Fruit fly (Drosophila melanogaster): ENCODE results near the gene IntS11.

The IntS11 gene

dm6 chr3R:29725577-29726240, 19.4 kb upstream of the IntS11 start, which contains the start of gene Kul:
Gene Kul, plus strand, starts transcription at chr3R:29725830.
- TF ChIP-seq toe (GFP tag; optimal IDR thresholded peaks at IDR 0.05) (peak; percentile 66), cic (GFP tag; optimal IDR thresholded peaks at IDR 0.05) (no peak), CG1620 (GFP tag; optimal IDR thresholded peaks at IDR 0.05) (peak; percentile 22), CG7101 (tag; optimal IDR thresholded peaks at IDR 0.05) (peak; percentile 18), ovo (GFP tag; optimal IDR thresholded peaks at IDR 0.05) (peak; percentile 37), Hr96 (GFP tag; optimal IDR thresholded peaks at IDR 0.05) (peak; percentile 75), CG14711 (tag; optimal IDR thresholded peaks at IDR 0.05) (no peak), CG7045 (GFP tag; optimal IDR thresholded peaks at IDR 0.05) (no peak), CG12768 (GFP tag; optimal IDR thresholded peaks at IDR 0.05) (peak; percentile 77), CG33017 (tag; optimal IDR thresholded peaks at IDR 0.05) (no peak), CG11617 (GFP tag; optimal IDR thresholded peaks at IDR 0.05) (peak; percentile 38), bab1 (GFP tag; optimal IDR thresholded peaks at IDR 0.05) (peak; percentile 42), tj (GFP tag; optimal IDR thresholded peaks at IDR 0.05) (peak; percentile 28), Mnt (GFP tag; optimal IDR thresholded peaks at IDR 0.05) (peak; percentile 22)

- TF ChIP-seq cic (GFP tag; optimal IDR thresholded peaks at IDR 0.05) = no peak
- TF ChIP-seq tj (GFP tag; optimal IDR thresholded peaks at IDR 0.05) = no peak
- TF ChIP-seq pad (GFP tag; optimal IDR thresholded peaks at IDR 0.05) = no peak
- no peak for TF ChIP-seq CG7045 (GFP tag; optimal IDR thresholded peaks at IDR 0.05)
- TF ChIP-seq CG1620 (GFP tag; optimal IDR thresholded peaks at IDR 0.05) = no peak
- TF ChIP-seq Hr96 (GFP tag; optimal IDR thresholded peaks at IDR 0.05) = no peak
- TF ChIP-seq cnc (optimal IDR thresholded peaks at IDR 0.05) = no peak
- no peak for TF ChIP-seq Mnt (GFP tag; optimal IDR thresholded peaks at IDR 0.05)
- TF ChIP-seq Clk (GFP tag; optimal IDR thresholded peaks at IDR 0.05) = no peak
- no peak for TF ChIP-seq CG14711 (tag; optimal IDR thresholded peaks at IDR 0.05)
- no peak for TF ChIP-seq CG12768 (GFP tag; optimal IDR thresholded peaks at IDR 0.05)
- TF ChIP-seq kay (GFP tag; ENCODE audit: borderline replicate concordance) = no peak
- TF ChIP-seq CG11617 (GFP tag; optimal IDR thresholded peaks at IDR 0.05) = no peak
- TF ChIP-seq bab1 (GFP tag; optimal IDR thresholded peaks at IDR 0.05) = no peak
- TF ChIP-seq ovo (GFP tag; optimal IDR thresholded peaks at IDR 0.05) = no peak
- TF ChIP-seq CG7101 (tag; optimal IDR thresholded peaks at IDR 0.05) = no peak
- no peak for TF ChIP-seq Crg-1 (GFP tag; optimal IDR thresholded peaks at IDR 0.05)
- TF ChIP-seq CG33017 (tag; optimal IDR thresholded peaks at IDR 0.05) = no peak
Measured at dm6 chr3R:29726277-29726676, 18.9 kb upstream of the IntS11 start.

- TF ChIP-seq Crg-1 (GFP tag; optimal IDR thresholded peaks at IDR 0.05) (peak; percentile 98), kay (GFP tag; ENCODE audit: borderline replicate concordance) (no peak), CG5204 (GFP tag; optimal IDR thresholded peaks at IDR 0.05) (peak; percentile 98), CG12768 (GFP tag; optimal IDR thresholded peaks at IDR 0.05) (peak; percentile 99), CG7101 (tag; optimal IDR thresholded peaks at IDR 0.05) (peak; percentile 99), CG33017 (tag; optimal IDR thresholded peaks at IDR 0.05) (peak; percentile 98), cic (GFP tag; optimal IDR thresholded peaks at IDR 0.05) (peak; percentile 92), CG7045 (GFP tag; optimal IDR thresholded peaks at IDR 0.05) (peak; percentile 99), toe (GFP tag; optimal IDR thresholded peaks at IDR 0.05) (peak; percentile 100), Mnt (GFP tag; optimal IDR thresholded peaks at IDR 0.05) (peak; percentile 96), bab1 (GFP tag; optimal IDR thresholded peaks at IDR 0.05) (peak; percentile 98), tj (GFP tag; optimal IDR thresholded peaks at IDR 0.05) (peak; percentile 83), Hr96 (GFP tag; optimal IDR thresholded peaks at IDR 0.05) (peak; percentile 100), Clk (GFP tag; optimal IDR thresholded peaks at IDR 0.05) (peak; percentile 97), CG14711 (tag; optimal IDR thresholded peaks at IDR 0.05) (peak; percentile 95), pad (GFP tag; optimal IDR thresholded peaks at IDR 0.05) (peak; percentile 92), cnc (optimal IDR thresholded peaks at IDR 0.05) (no peak), CG1620 (GFP tag; optimal IDR thresholded peaks at IDR 0.05) (peak; percentile 99), ovo (GFP tag; optimal IDR thresholded peaks at IDR 0.05) (peak; percentile 90), CG11617 (GFP tag; optimal IDR thresholded peaks at IDR 0.05) (peak; percentile 96)
Measured at dm6 chr3R:29736678-29737093, 8.5 kb upstream of the IntS11 start, which contains the start of the genes CG7601 and CIA30. Gene CG7601, minus strand, starts transcription at chr3R:29736745. Gene CIA30, plus strand, starts transcription at chr3R:29736965.

dm6 chr3R:29737891-29738290, 7.2 kb upstream of the IntS11 start, which contains the start of gene Gnpnat:
Gene Gnpnat, plus strand, starts transcription at chr3R:29738275.
- no peak for TF ChIP-seq cic (GFP tag; optimal IDR thresholded peaks at IDR 0.05)
- peak; percentile 37 for TF ChIP-seq bab1 (GFP tag; optimal IDR thresholded peaks at IDR 0.05)
- TF ChIP-seq toe (GFP tag; optimal IDR thresholded peaks at IDR 0.05) = no peak
- TF ChIP-seq CG11617 (GFP tag; optimal IDR thresholded peaks at IDR 0.05) = peak; percentile 61
- no peak for TF ChIP-seq cnc (optimal IDR thresholded peaks at IDR 0.05)
- TF ChIP-seq pad (GFP tag; optimal IDR thresholded peaks at IDR 0.05) = peak; percentile 15
- TF ChIP-seq Mnt (GFP tag; optimal IDR thresholded peaks at IDR 0.05) = peak; percentile 33
- no peak for TF ChIP-seq ovo (GFP tag; optimal IDR thresholded peaks at IDR 0.05)
- TF ChIP-seq Clk (GFP tag; optimal IDR thresholded peaks at IDR 0.05) = no peak
- TF ChIP-seq CG14711 (tag; optimal IDR thresholded peaks at IDR 0.05) = peak; percentile 54
- peak; percentile 59 for TF ChIP-seq CG12768 (GFP tag; optimal IDR thresholded peaks at IDR 0.05)
- peak; percentile 71 for TF ChIP-seq CG7101 (tag; optimal IDR thresholded peaks at IDR 0.05)
- peak; percentile 73 for TF ChIP-seq CG33017 (tag; optimal IDR thresholded peaks at IDR 0.05)
- TF ChIP-seq CG7045 (GFP tag; optimal IDR thresholded peaks at IDR 0.05) = peak; percentile 54

dm6 chr3R:29740078-29740477, 5.1 kb upstream of the IntS11 start:
- no peak for TF ChIP-seq CG7101 (tag; optimal IDR thresholded peaks at IDR 0.05)
- no peak for TF ChIP-seq CG11617 (GFP tag; optimal IDR thresholded peaks at IDR 0.05)
- TF ChIP-seq CG5204 (GFP tag; optimal IDR thresholded peaks at IDR 0.05) = no peak
